Worm (Caenorhabditis elegans): Measurements from ENCODE around the gene snpc-3.1.

Gene snpc-3.1

ce11 chrIV:5482231-5482630 lies 3.8 kb downstream of the snpc-3.1 start, which contains the start of gene T11F8.12:
TSS of gene T11F8.12 (minus strand) at chrIV:5482331.
- no peak for TF ChIP-seq xbp-1 (tag; optimal IDR thresholded peaks at IDR 0.05)
- TF ChIP-seq alr-1 (tag; optimal IDR thresholded peaks at IDR 0.05; ENCODE audit: borderline replicate concordance), result no peak
- no peak for TF ChIP-seq mef-2 (tag; optimal IDR thresholded peaks at IDR 0.05)
- no peak for TF ChIP-seq zip-4 (GFP tag; optimal IDR thresholded peaks at IDR 0.05)
- TF ChIP-seq egl-13 (tag; optimal IDR thresholded peaks at IDR 0.05), result no peak
- no peak for TF ChIP-seq mab-9 (GFP tag; IDR thresholded peaks at IDR 0.05)
- no peak for TF ChIP-seq sox-4 (tag; optimal IDR thresholded peaks at IDR 0.05)
- no peak for TF ChIP-seq Y116A8C.19 (tag; optimal IDR thresholded peaks at IDR 0.05; ENCODE audit: borderline replicate concordance)
- TF ChIP-seq nhr-84 (tag; optimal IDR thresholded peaks at IDR 0.05), result no peak
- no peak for TF ChIP-seq ets-5 (GFP tag; IDR thresholded peaks at IDR 0.05)
- no peak for TF ChIP-seq hpl-2 (GFP tag; optimal IDR thresholded peaks at IDR 0.05)
- TF ChIP-seq nhr-76 (tag; optimal IDR thresholded peaks at IDR 0.05), result no peak
- TF ChIP-seq unc-130 (tag; optimal IDR thresholded peaks at IDR 0.05), result no peak
- TF ChIP-seq hlh-4 (tag; optimal IDR thresholded peaks at IDR 0.05), result no peak
- no peak for TF ChIP-seq lsy-2 (tag; optimal IDR thresholded peaks at IDR 0.05)
- TF ChIP-seq tbx-2 (tag; optimal IDR thresholded peaks at IDR 0.05), result no peak
- TF ChIP-seq ceh-63 (GFP tag; optimal IDR thresholded peaks at IDR 0.05), result no peak
- no peak for TF ChIP-seq nhr-90 (tag; optimal IDR thresholded peaks at IDR 0.05; ENCODE audit: poor library complexity)
- no peak for TF ChIP-seq ztf-11 (tag; optimal IDR thresholded peaks at IDR 0.05)
- no peak for TF ChIP-seq irx-1 (tag; optimal IDR thresholded peaks at IDR 0.05)

DNA sequence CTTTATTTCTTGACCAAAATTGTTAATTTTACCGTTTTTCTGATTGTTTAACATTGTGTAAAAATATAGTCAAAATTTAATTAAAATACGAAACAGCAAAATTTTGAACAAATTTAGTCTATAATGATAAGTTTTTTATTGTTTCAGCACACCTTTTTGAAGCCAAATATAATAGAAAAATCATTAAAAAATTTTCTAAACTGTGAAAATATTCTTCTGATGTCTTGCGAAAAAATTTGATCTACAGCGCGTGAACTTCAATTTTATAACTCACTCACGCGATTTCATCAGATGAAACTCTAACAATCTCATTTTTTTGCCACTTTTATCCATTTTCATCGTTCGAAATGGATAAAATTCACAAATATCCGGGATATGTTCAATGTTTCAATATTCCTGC lies 6.8 kb downstream of the snpc-3.1 start, which contains the start of gene T11F8.1:
T11F8.1 (plus strand) TSS at position 301 of the 400 bp plus-strand sequence.
- TF ChIP-seq Y116A8C.19 (tag; optimal IDR thresholded peaks at IDR 0.05; ENCODE audit: borderline replicate concordance) (no peak), ztf-11 (tag; optimal IDR thresholded peaks at IDR 0.05) (no peak), sox-4 (tag; optimal IDR thresholded peaks at IDR 0.05) (no peak), efl-1 (optimal IDR thresholded peaks at IDR 0.05) (no peak), efl-1 (GFP tag; optimal IDR thresholded peaks at IDR 0.05 in 1 of 2) (no peak), grh-1 (GFP tag; IDR thresholded peaks at IDR 0.05) (no peak), vab-15 (tag; optimal IDR thresholded peaks at IDR 0.05) (no peak), hlh-17 (GFP tag; optimal IDR thresholded peaks at IDR 0.05; ENCODE audit: borderline replicate concordance) (no peak), nhr-84 (tag; optimal IDR thresholded peaks at IDR 0.05) (no peak), pqm-1 (tag; optimal IDR thresholded peaks at IDR 0.05) (no peak), lin-39 (tag; optimal IDR thresholded peaks at IDR 0.05) (no peak), ets-5 (GFP tag; IDR thresholded peaks at IDR 0.05) (no peak), nhr-71 (tag; optimal IDR thresholded peaks at IDR 0.05) (no peak), mab-9 (GFP tag; IDR thresholded peaks at IDR 0.05) (no peak), C04F5.9 (tag; optimal IDR thresholded peaks at IDR 0.05) (no peak), lin-13 (GFP tag; optimal IDR thresholded peaks at IDR 0.05) (no peak), tlp-1 (tag; optimal IDR thresholded peaks at IDR 0.05) (no peak)

DNA sequence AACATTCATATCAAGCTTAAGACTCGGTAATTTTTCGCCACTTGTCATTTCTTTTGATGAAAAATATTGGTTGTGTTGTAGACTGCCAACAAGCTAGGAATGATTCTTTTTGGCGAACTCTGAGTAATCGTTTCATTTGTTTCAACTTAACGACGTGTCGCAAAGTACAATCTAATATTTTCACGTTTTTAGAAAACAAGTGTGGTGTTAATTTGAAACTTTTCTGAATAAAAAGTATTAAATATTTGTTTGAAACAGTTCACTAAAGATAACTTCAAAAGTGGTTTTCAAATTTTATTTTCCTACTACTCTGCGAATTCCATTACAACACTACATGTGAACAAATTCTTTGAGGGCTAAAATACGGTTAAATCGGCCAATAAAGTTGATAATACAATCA lies 9.6 kb downstream of the snpc-3.1 start, which contains the start of gene T11F8.4:
T11F8.4 (minus strand) TSS at position 101 of the 400 bp plus-strand sequence.
- TF ChIP-seq nhr-77 (tag; optimal IDR thresholded peaks at IDR 0.05) (no peak), ceh-82 (tag; optimal IDR thresholded peaks at IDR 0.05) (no peak), nhr-71 (tag; optimal IDR thresholded peaks at IDR 0.05) (no peak), F16B12.6 (tag; optimal IDR thresholded peaks at IDR 0.05) (no peak)

DNA sequence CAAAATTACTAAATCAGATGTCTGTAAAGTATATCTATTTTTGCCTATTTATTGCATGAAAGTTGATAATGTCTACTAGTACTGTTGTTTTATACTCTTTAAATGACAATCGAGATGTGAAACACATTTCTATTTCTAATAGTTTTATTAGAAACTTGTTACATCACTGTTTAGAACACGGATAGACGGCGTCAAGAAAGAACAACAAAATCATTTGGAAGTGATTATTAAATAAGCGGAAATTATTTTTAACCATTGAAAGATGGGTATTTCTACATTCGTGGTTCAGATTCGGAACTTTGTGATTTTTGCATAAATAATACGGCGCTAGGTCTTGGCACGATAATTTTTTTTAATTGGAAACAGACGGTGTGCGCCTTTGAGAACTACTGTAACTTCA lies 13.0 kb downstream of the snpc-3.1 start:
- TF ChIP-seq snu-23 (GFP tag; optimal IDR thresholded peaks at IDR 0.05), result no peak
- TF ChIP-seq blmp-1 (tag; optimal IDR thresholded peaks at IDR 0.05), result no peak
- no peak for TF ChIP-seq sptf-1 (tag; optimal IDR thresholded peaks at IDR 0.05)
- TF ChIP-seq ets-5 (GFP tag; IDR thresholded peaks at IDR 0.05), result no peak
- no peak for TF ChIP-seq lin-39 (tag; optimal IDR thresholded peaks at IDR 0.05)
- no peak for TF ChIP-seq lin-13 (GFP tag; optimal IDR thresholded peaks at IDR 0.05)
- TF ChIP-seq ceh-8 (GFP tag; optimal IDR thresholded peaks at IDR 0.05), result no peak
- no peak for TF ChIP-seq fkh-8 (tag; optimal IDR thresholded peaks at IDR 0.05)
- TF ChIP-seq ztf-11 (tag; optimal IDR thresholded peaks at IDR 0.05), result no peak
